Fruit fly (Drosophila melanogaster): ENCODE data around the gene Orc2.

Orc2 gene

dm6 chr3R:14013827-14014488 is 49.3 kb downstream of the Orc2 start:
- TF ChIP-seq pan (optimal IDR thresholded peaks at IDR 0.05) (no peak), CG8478 (optimal IDR thresholded peaks at IDR 0.05) (no peak), psq (optimal IDR thresholded peaks at IDR 0.05) (no peak), Dll (optimal IDR thresholded peaks at IDR 0.05) (no peak), usp (GFP tag; optimal IDR thresholded peaks at IDR 0.05) (no peak), EcR (GFP tag; optimal IDR thresholded peaks at IDR 0.05) (no peak)

- TF ChIP-seq usp (GFP tag; optimal IDR thresholded peaks at IDR 0.05) (no peak), CG8478 (optimal IDR thresholded peaks at IDR 0.05) (no peak), psq (optimal IDR thresholded peaks at IDR 0.05) (no peak), Dll (optimal IDR thresholded peaks at IDR 0.05) (no peak), EcR (GFP tag; optimal IDR thresholded peaks at IDR 0.05) (no peak), pan (optimal IDR thresholded peaks at IDR 0.05) (no peak)
Observed at dm6 chr3R:14014580-14014979, 49.9 kb downstream of the Orc2 start.

All from whole organism.